Fruit fly (Drosophila melanogaster) whole organism, embryonic: ENCODE results near the gene MAPk-Ak2.

Experiments used
- Adf1 ChIP-seq: fragments of 200-800 bp; sonication (Bioruptor generic); IDR thresholded peaks from 2 replicates; pipeline ENCODE4 v1.3.6; 2022; ENCODE audit warnings: missing biosample characterization, missing genetic modification characterization
- Asciz ChIP-seq: fragments of 200-800 bp; sonication (Bioruptor generic); optimal IDR thresholded peaks from 2 replicates; lab custom pipeline; 2017; ENCODE audit warnings: missing biosample characterization, mild to moderate bottlenecking, missing genetic modification characterization, missing genetic modification reagents
- B-H1 ChIP-seq: fragments of 200-800 bp; sonication (Bioruptor generic); IDR thresholded peaks from 3 replicates; pipeline ENCODE4 v1.3.6; 2022; ENCODE audit warnings: missing biosample characterization, missing genetic modification characterization
- CG10147 ChIP-seq: fragments of 200-800 bp; sonication (Bioruptor generic); optimal IDR thresholded peaks from 2 replicates; lab custom pipeline; 2019; ENCODE audit warnings: missing biosample characterization, mild to moderate bottlenecking, missing genetic modification characterization, moderate library complexity
- CG10267 ChIP-seq: fragments of 200-800 bp; sonication (Bioruptor generic); optimal IDR thresholded peaks from 2 replicates; lab custom pipeline; 2018; ENCODE audit warnings: missing biosample characterization, mild to moderate bottlenecking, missing genetic modification characterization, moderate library complexity
- CG10565 ChIP-seq: fragments of 200-800 bp; sonication (Bioruptor generic); optimal IDR thresholded peaks from 3 replicates; lab custom pipeline; 2016; ENCODE audit warnings: missing biosample characterization, mild to moderate bottlenecking, missing genetic modification characterization
- CG11093 ChIP-seq: fragments of 200-800 bp; sonication (Bioruptor generic); IDR thresholded peaks from 3 replicates; pipeline ENCODE4 v1.3.6; 2022; ENCODE audit warnings: missing biosample characterization, missing genetic modification characterization
- CG11247 ChIP-seq: fragments of 200-800 bp; sonication (Bioruptor generic); IDR thresholded peaks from 2 replicates; pipeline ENCODE4 v1.3.6; 2022; ENCODE audit warnings: missing biosample characterization, missing genetic modification characterization
- CG11398 ChIP-seq: fragments of 200-800 bp; sonication (Bioruptor generic); optimal IDR thresholded peaks from 2 replicates; lab custom pipeline; 2016; ENCODE audit warnings: missing biosample characterization, missing genetic modification characterization
- CG12155 ChIP-seq: fragments of 200-800 bp; sonication (Bioruptor generic); optimal IDR thresholded peaks from 3 replicates; lab custom pipeline; 2016; ENCODE audit warnings: missing biosample characterization, missing genetic modification characterization
- CG17829 ChIP-seq: fragments of 200-800 bp; optimal IDR thresholded peaks from 2 replicates; lab custom pipeline; 2019; ENCODE audit warnings: missing biosample characterization, mild to moderate bottlenecking, missing genetic modification characterization, moderate library complexity
- CG1832 ChIP-seq: fragments of 200-800 bp; sonication (Bioruptor generic); optimal IDR thresholded peaks from 2 replicates; lab custom pipeline; 2017; ENCODE audit warnings: missing biosample characterization, mild to moderate bottlenecking, missing genetic modification characterization, inconsistent platforms
- CG18476 ChIP-seq: fragments of 200-800 bp; sonication (Bioruptor generic); optimal IDR thresholded peaks from 2 replicates; lab custom pipeline; 2016; ENCODE audit warnings: missing biosample characterization, mild to moderate bottlenecking, missing genetic modification characterization
- CG2120 ChIP-seq: fragments of 200-800 bp; sonication (Bioruptor generic); optimal IDR thresholded peaks from 3 replicates; lab custom pipeline; 2016; ENCODE audit warnings: missing biosample characterization, missing genetic modification characterization
- CG30020 ChIP-seq: fragments of 200-800 bp; optimal IDR thresholded peaks from 2 replicates; lab custom pipeline; 2019; ENCODE audit warnings: missing biosample characterization, mild to moderate bottlenecking, missing genetic modification characterization, moderate library complexity
- CG31388 ChIP-seq: fragments of 200-800 bp; sonication (Bioruptor generic); optimal IDR thresholded peaks from 2 replicates; lab custom pipeline; 2016; ENCODE audit warnings: missing biosample characterization, missing genetic modification characterization
- CG3726 ChIP-seq: fragments of 200-800 bp; sonication (Bioruptor generic); IDR thresholded peaks from 3 replicates; pipeline ENCODE4, ENCODE4 v1.3.6; 2022; ENCODE audit warnings: missing biosample characterization, missing genetic modification characterization
- CG43689 ChIP-seq: fragments of 200-800 bp; sonication (Bioruptor generic); IDR thresholded peaks from 2 replicates; pipeline ENCODE4 v1.3.6; 2022; ENCODE audit warnings: missing biosample characterization, missing genetic modification characterization
- CG5180 ChIP-seq: fragments of 200-800 bp; sonication (Bioruptor generic); optimal IDR thresholded peaks from 3 replicates; lab custom pipeline; 2017; ENCODE audit warnings: missing biosample characterization, missing genetic modification characterization, mild to moderate bottlenecking, moderate library complexity, missing genetic modification reagents
- CG7987 ChIP-seq: fragments of 200-800 bp; sonication (Bioruptor generic); optimal IDR thresholded peaks from 2 replicates; lab custom pipeline; 2018; ENCODE audit warnings: missing biosample characterization, mild to moderate bottlenecking, missing genetic modification characterization, moderate library complexity
- CG8359 ChIP-seq: fragments of 200-800 bp; sonication (Bioruptor generic); optimal IDR thresholded peaks from 2 replicates; lab custom pipeline; 2017; ENCODE audit warnings: missing biosample characterization, mild to moderate bottlenecking, missing genetic modification characterization, borderline replicate concordance
- CkIIα-i1 ChIP-seq: fragments of 200-800 bp; sonication (Bioruptor generic); IDR thresholded peaks from 2 replicates; pipeline ENCODE4 v1.3.6; 2022; ENCODE audit warnings: missing biosample characterization, missing genetic modification characterization
- D19A ChIP-seq: fragments of 200-800 bp; optimal IDR thresholded peaks from 3 replicates; lab custom pipeline; 2019; ENCODE audit warnings: missing biosample characterization, mild to moderate bottlenecking, missing genetic modification characterization, moderate library complexity
- D19B ChIP-seq: fragments of 200-800 bp; sonication (Bioruptor generic); optimal IDR thresholded peaks from 2 replicates; lab custom pipeline; 2017; ENCODE audit warnings: missing biosample characterization, mild to moderate bottlenecking, missing genetic modification characterization
- Dad ChIP-seq: fragments of 200-800 bp; sonication (Bioruptor generic); optimal IDR thresholded peaks from 3 replicates; lab custom pipeline; 2016; ENCODE audit warnings: missing biosample characterization, missing genetic modification characterization
- Deaf1 ChIP-seq: fragments of 200-800 bp; optimal IDR thresholded peaks from 3 replicates; lab custom pipeline; 2019; ENCODE audit warnings: missing biosample characterization, mild to moderate bottlenecking, missing genetic modification characterization, moderate library complexity
- Dfd ChIP-seq, 2 experiments: fragments of >200 bp; optimal IDR thresholded peaks; 2 replicates each; lab custom pipeline; 2017; ENCODE audit warnings: missing biosample characterization in 2 of 2, missing genetic modification characterization in 2 of 2
- Dll ChIP-seq: fragments of 200-800 bp; sonication (Bioruptor generic); IDR thresholded peaks from 4 replicates; pipeline ENCODE4 v1.3.6; 2022; ENCODE audit warnings: missing biosample characterization, missing genetic modification characterization; ENCODE audit not compliant: partially characterized antibody
- H2.0 ChIP-seq: fragments of 200-800 bp; sonication (Bioruptor generic); IDR thresholded peaks from 2 replicates; pipeline ENCODE4 v1.3.6; 2022; ENCODE audit warnings: missing biosample characterization, missing genetic modification characterization
- HmgZ ChIP-seq: fragments of 200-800 bp; sonication (Bioruptor generic); optimal IDR thresholded peaks from 2 replicates; lab custom pipeline; 2018; ENCODE audit warnings: missing biosample characterization, mild to moderate bottlenecking, missing genetic modification characterization
- Hsf ChIP-seq: fragments of 200-800 bp; sonication (Bioruptor generic); optimal IDR thresholded peaks from 3 replicates; lab custom pipeline; 2016; ENCODE audit warnings: missing biosample characterization, missing genetic modification characterization
- Lpt ChIP-seq: fragments of >200 bp; optimal IDR thresholded peaks from 2 replicates; lab custom pipeline; 2018; ENCODE audit warnings: missing biosample characterization, missing genetic modification characterization
- Nf-YC ChIP-seq: fragments of 200-800 bp; optimal IDR thresholded peaks from 3 replicates; lab custom pipeline; 2019; ENCODE audit warnings: missing biosample characterization, mild to moderate bottlenecking, missing genetic modification characterization, moderate library complexity
- NfI ChIP-seq: fragments of 200-800 bp; sonication (Bioruptor generic); optimal IDR thresholded peaks from 3 replicates; lab custom pipeline; 2018; ENCODE audit warnings: missing biosample characterization, mild to moderate bottlenecking, missing genetic modification characterization, moderate library complexity
- Oli ChIP-seq: fragments of 200-800 bp; sonication (Bioruptor generic); optimal IDR thresholded peaks from 2 replicates; lab custom pipeline; 2018; ENCODE audit warnings: missing biosample characterization, mild to moderate bottlenecking, missing genetic modification characterization, moderate library complexity
- ato ChIP-seq: fragments of 200-800 bp; sonication (Bioruptor generic); IDR thresholded peaks from 2 replicates; pipeline ENCODE4 v1.3.6; 2022; ENCODE audit warnings: missing biosample characterization, missing genetic modification characterization; ENCODE audit not compliant: partially characterized antibody
- bsh ChIP-seq, 2 experiments: fragments of 200-800 bp; sonication (Bioruptor generic); optimal IDR thresholded peaks; 2 replicates each; lab custom pipeline; 2017 to 2018; ENCODE audit warnings: mild to moderate bottlenecking in 2 of 2, missing biosample characterization in 2 of 2, missing genetic modification characterization in 2 of 2, moderate library complexity in 1 of 2
- cad ChIP-seq: fragments of >200 bp; optimal IDR thresholded peaks from 2 replicates; lab custom pipeline; 2017; ENCODE audit warnings: missing biosample characterization, missing genetic modification characterization
- cas ChIP-seq: fragments of 200-800 bp; sonication (Bioruptor generic); IDR thresholded peaks from 2 replicates; pipeline ENCODE4 v1.3.6; 2022; ENCODE audit warnings: missing biosample characterization, missing genetic modification characterization
- chif ChIP-seq, 2 experiments: fragments of 200-800 bp; sonication (Bioruptor generic); optimal IDR thresholded peaks; 3 replicates each; lab custom pipeline; 2016; ENCODE audit warnings: missing biosample characterization in 2 of 2, missing genetic modification characterization in 2 of 2
- hth ChIP-seq: fragments of >200 bp; optimal IDR thresholded peaks from 2 replicates; lab custom pipeline; 2017; ENCODE audit warnings: inconsistent platforms
- lbe ChIP-seq: fragments of 200-800 bp; sonication (Bioruptor generic); optimal IDR thresholded peaks from 2 replicates; lab custom pipeline; 2016; ENCODE audit warnings: missing biosample characterization, mild to moderate bottlenecking, missing genetic modification characterization
- nerfin-1 ChIP-seq: fragments of 200-800 bp; sonication (Bioruptor generic); optimal IDR thresholded peaks from 3 replicates; lab custom pipeline; 2019; ENCODE audit warnings: missing biosample characterization, mild to moderate bottlenecking, missing genetic modification characterization, moderate library complexity
- onecut ChIP-seq: fragments of 200-800 bp; sonication (Bioruptor generic); IDR thresholded peaks from 2 replicates; pipeline ENCODE4 v1.3.6; 2022; ENCODE audit warnings: missing biosample characterization, missing genetic modification characterization
- otp ChIP-seq: fragments of 200-800 bp; sonication (Bioruptor generic); IDR thresholded peaks from 3 replicates; pipeline ENCODE4, ENCODE4 v1.3.6; 2022; ENCODE audit warnings: missing biosample characterization, missing genetic modification characterization
- peb ChIP-seq: fragments of 200-800 bp; sonication (Bioruptor generic); IDR thresholded peaks from 2 replicates; pipeline ENCODE4 v1.3.6; 2022; ENCODE audit warnings: missing biosample characterization, missing genetic modification characterization
- pros ChIP-seq: fragments of 200-800 bp; sonication (Bioruptor generic); optimal IDR thresholded peaks from 3 replicates; lab custom pipeline; 2019; ENCODE audit warnings: missing biosample characterization, mild to moderate bottlenecking, missing genetic modification characterization, moderate library complexity
- ro ChIP-seq: fragments of 200-800 bp; sonication (Bioruptor generic); IDR thresholded peaks from 2 replicates; pipeline ENCODE4 v1.3.6; 2022; ENCODE audit warnings: missing biosample characterization, missing genetic modification characterization
- toy ChIP-seq: fragments of 200-800 bp; sonication (Bioruptor generic); IDR thresholded peaks from 2 replicates; pipeline ENCODE4 v1.3.6; 2022; ENCODE audit warnings: missing biosample characterization, missing genetic modification characterization
- zfh2 ChIP-seq: fragments of 200-800 bp; sonication (Bioruptor generic); optimal IDR thresholded peaks from 2 replicates; lab custom pipeline; 2016; ENCODE audit warnings: missing biosample characterization, missing genetic modification characterization

Gene MAPk-Ak2

DNA sequence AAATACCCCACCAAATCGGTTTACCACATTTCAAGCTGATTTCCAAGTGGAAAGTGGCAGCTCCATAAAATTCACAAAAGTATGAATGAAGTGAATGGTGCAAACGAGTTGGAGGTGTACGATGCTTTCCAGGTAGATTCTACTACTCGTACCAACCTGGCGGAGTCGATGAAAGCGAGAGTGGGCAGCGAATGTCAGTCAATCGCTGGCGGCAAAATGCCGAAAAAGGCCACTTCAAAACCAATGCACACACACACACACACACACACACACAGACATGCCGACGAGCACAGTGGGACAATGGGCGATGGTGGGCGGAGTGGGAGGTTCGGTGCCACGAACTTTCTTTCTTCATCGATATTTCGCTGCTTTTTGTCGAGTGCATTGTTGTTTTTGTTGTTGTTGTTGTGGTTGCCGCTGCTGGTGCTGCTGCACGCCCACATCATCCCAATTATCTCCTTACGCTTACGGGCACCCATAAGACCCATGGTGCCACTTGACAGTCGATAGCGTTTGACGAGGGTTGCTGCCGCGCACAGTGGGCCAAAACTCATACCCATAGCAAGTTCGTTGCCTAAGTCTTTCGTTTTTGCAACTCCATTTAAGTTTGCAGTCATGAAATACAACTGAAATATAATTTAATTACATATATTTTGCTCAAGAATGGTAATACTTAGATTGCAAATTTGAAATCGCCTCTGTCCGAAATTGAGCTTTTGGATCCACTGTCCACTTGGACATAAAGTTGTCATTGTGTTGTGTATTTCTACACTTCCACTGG lies 19.4 kb upstream of the MAPk-Ak2 start (continued):
- TF ChIP-seq toy (no peak), CG10267 (tag; lab: Kevin White, UChicago) (peak; percentile 26), CG12155 (no peak), CkIIα-i1 (no peak), Dad (GFP tag; lab: Kevin White, UChicago) (no peak), onecut (GFP tag; lab: Robert Waterston, UW) (0 out of 2 replicates have a peak, but pooled peaks have one; percentile 22), otp (GFP tag; lab: Robert Waterston, UW) (no peak), D19B (GFP tag; lab: Kevin White, UChicago) (no peak), Hsf (peak; percentile 18), CG17829 (tag; lab: Kevin White, UChicago) (peak; percentile 49), D19A (tag; lab: Kevin White, UChicago) (no peak), CG18476 (GFP tag; lab: Kevin White, UChicago) (no peak), pros (GFP tag; lab: Kevin White, UChicago) (no peak), CG10147 (GFP tag; lab: Kevin White, UChicago) (no peak), Dll (GFP tag; lab: Robert Waterston, UW) (no peak), CG7987 (GFP tag; lab: Kevin White, UChicago) (no peak), hth (lab: Kevin White, UChicago) (no peak), CG11247 (GFP tag; lab: Robert Waterston, UW) (peak; percentile 53), Nf-YC (no peak), CG8359 (GFP tag; lab: Kevin White, UChicago) (no peak), HmgZ (tag; lab: Kevin White, UChicago) (no peak), CG30020 (no peak), H2.0 (no peak), CG10565 (no peak), Asciz (GFP tag; lab: Kevin White, UChicago) (peak; percentile 54), NfI (peak; percentile 4), CG11093 (peak; percentile 36; the same call in 1 of the 3 replicates), CG1832 (GFP tag; lab: Kevin White, UChicago) (no peak), CG2120 (no peak), zfh2 (no peak), B-H1 (GFP tag; lab: Robert Waterston, UW) (no peak; the same call in 2 of the 3 replicates), lbe (GFP tag; lab: Kevin White, UChicago) (peak; percentile 59), cad (GFP tag; lab: Kevin White, UChicago) (no peak), CG5180 (no peak), cas (GFP tag; lab: Robert Waterston, UW) (no peak), ro (no peak), peb (GFP tag; lab: Robert Waterston, UW) (no peak), ato (no peak), bsh (GFP tag; optimal IDR thresholded peaks at IDR 0.05; lab: Kevin White, UChicago) (peak in 1 of 2 experiments; percentile 58), CG11398 (GFP tag; lab: Kevin White, UChicago) (no peak), CG3726 (GFP tag; lab: Robert Waterston, UW) (no peak), CG43689 (GFP tag; lab: Robert Waterston, UW) (no peak), CG31388 (no peak), Deaf1 (tag; lab: Kevin White, UChicago) (no peak), nerfin-1 (peak; percentile 20), Dfd (GFP tag; optimal IDR thresholded peaks at IDR 0.05; lab: Kevin White, UChicago) (no peak), chif (GFP tag; optimal IDR thresholded peaks at IDR 0.05; lab: Kevin White, UChicago) (peak in 1 of 2 experiments; percentile 24), Adf1 (GFP tag; lab: Robert Waterston, UW) (no peak), Oli (tag; lab: Kevin White, UChicago) (peak; percentile 70), Lpt (GFP tag; lab: Kevin White, UChicago) (no peak)
